Worm (Caenorhabditis elegans): ENCODE measurements around the gene str-230.

- no peak for TF ChIP-seq aly-1 (tag; optimal IDR thresholded peaks at IDR 0.05)
- TF ChIP-seq ama-1 (optimal IDR thresholded peaks at IDR 0.05) = no peak
- no peak for TF ChIP-seq ets-7 (tag; optimal IDR thresholded peaks at IDR 0.05)
Measured at ce11 chrV:14171284-14171683, 39.4 kb downstream of the str-230 start, which contains the start of gene cest-2.1.

All from whole organism, early embryonic.